Fruit fly (Drosophila melanogaster) whole organism, larva: ENCODE results near the gene rho-6.

ENCODE experiments used
- noc ChIP-seq: fragments of 200-800 bp; sonication (Bioruptor generic); optimal IDR thresholded peaks from 3 replicates; lab custom pipeline; 2019; ENCODE audit warnings: missing biosample characterization, mild to moderate bottlenecking, missing genetic modification characterization, moderate library complexity

rho-6 gene

DNA sequence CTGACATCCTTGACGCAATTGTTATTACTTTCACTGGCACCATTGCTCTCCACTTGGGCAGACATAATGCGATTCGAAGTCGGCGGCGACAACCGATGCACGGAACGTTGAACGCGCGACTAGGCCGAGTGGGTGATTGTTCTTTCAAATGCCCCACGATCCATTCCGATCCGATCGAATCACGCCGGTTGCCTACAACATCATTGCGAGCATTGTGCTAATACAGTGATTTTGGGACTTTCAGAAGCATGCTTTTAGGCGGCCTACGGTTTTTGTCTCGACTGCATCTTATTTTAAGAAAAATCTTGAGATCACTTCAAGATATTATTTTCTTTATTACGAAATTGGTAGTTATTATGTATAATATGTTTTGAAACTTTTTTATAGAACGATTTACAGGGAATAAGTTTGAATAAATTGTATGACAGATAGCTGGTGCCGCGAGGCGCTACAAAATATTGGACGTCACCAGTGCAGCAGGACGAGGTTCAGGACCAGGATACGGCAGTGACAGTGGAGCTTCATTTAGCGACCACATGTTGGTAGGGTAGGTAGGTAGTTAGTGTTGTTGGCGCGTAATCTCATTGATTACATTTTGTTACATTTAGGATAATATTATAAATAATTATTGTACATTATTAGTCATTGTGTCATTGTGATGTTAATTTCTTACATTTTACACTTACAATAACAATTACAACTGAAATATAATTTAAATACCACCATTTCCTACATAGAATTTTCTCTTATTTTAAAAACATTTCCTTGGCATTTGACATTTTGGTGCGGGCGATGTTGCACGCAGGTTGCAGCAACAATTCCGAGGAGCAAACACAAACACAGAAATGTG lies at the start of gene rho-6:
Gene rho-6, minus strand, starts transcription at position 137 of the 850 bp plus-strand sequence.
- no peak for TF ChIP-seq noc (tag; lab: Kevin White, UChicago)

DNA sequence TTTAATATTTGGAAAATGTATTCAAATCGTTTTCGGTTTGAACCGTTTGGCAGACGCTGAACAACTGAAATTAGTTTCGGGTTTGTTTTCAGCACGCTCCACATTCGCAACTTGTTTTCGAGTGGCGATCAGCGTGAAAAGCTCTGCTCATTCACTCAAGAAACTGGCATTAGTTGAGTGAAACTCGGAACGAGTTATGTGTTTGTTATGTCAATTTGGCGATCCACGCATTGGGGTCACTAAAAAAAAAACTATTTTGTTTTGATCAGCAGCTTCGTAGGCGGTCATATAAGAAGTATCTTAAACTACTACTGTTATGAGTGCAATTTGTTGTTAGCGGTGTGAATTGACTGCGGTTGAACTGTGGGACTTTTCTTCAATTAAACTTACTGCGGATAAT lies 44.4 kb upstream of the rho-6 start, which contains the start of gene atilla:
Gene atilla, minus strand, starts transcription at position 266 of the 400 bp plus-strand sequence.
- TF ChIP-seq noc (tag; lab: Kevin White, UChicago) = no peak

DNA sequence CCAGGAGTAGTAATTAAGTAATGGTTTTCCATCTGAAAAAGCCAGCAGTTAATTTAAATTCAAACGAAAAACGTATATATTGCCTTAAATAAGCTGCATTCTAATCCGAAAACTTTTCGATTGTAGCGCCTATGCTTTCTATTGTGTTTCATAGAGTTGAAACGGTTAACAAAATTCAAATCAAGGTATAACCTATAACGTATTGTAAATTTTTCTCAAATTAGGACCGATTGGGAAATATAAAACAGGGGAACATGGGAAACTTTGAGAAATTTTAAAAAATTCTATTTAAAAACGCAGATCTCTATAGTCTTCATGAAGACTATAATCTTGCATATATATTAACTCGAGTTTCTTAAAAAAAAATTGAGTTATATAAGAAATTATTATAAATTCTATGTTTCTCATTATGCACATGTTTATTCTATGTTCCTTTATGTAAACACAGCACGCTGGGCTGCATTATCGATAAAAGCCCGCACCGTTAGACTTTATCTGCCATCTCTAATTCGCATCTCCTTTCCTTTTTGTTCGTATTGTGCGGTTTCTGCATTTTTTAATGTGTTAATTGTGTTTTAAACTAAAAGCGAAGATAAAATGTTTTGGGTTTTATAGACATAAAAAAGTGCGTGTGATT lies 41.4 kb upstream of the rho-6 start, which contains the start of gene bru1:
Gene bru1, plus strand, starts transcription at position 512 of the 637 bp plus-strand sequence.
- no peak for TF ChIP-seq noc (tag; lab: Kevin White, UChicago)

DNA sequence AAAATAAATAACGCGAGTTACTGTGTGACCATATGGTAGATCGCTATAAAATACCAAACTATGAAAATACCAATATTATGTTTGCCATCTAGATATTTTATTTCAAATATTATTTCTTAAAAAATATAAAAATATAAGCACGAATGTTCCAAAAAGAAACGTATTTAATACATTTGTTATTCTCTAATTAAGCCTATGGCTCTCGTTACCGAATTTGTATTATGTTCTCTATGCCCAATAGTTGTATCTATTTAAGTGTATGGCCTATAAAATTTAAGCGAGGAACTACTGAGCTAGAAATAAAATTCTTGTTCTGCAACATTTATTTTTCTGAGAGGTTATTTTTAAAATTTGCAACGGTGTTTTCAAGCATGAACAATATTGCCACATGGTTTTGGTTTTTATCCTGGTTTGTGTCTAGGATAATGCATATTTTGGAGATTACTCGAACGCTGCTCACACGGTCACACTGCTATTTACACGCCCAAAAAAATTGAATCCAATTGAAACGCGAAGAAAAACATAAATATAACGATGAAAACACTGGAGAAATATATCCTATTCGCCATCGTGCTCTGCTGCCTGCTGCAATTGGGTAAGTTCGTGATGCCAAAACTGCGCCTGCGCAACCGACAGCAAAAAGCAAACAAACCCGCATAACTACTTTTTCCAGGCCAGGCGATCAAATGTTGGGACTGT lies 39.5 kb upstream of the rho-6 start, which contains the start of the genes CG6583 and crok:
Gene CG6583, minus strand, starts transcription at position 51 of the 699 bp plus-strand sequence.
Gene crok, plus strand, starts transcription at position 446 of the 699 bp plus-strand sequence.
- TF ChIP-seq noc (tag; lab: Kevin White, UChicago) = no peak

DNA sequence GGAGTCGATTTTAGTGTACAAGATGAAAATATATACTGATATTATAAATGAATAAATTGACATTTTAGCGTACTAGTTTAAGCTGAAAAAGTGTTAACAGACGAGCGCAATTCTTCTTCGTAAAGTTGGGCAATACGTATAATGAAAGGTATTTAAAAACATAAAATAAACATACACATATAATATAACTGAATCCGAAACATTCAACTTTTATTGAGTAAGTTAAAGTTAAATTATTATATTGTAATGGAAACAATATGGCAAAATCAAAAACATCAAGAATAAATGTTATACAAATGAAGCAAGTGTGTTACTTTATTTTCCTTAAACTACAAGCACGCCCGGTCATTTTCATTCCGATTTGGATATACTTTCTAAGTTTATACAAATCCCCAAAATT lies 37.0 kb upstream of the rho-6 start, which contains the start of gene CG17217:
Gene CG17217, plus strand, starts transcription at position 301 of the 400 bp plus-strand sequence.
- no peak for TF ChIP-seq noc (tag; lab: Kevin White, UChicago)

DNA sequence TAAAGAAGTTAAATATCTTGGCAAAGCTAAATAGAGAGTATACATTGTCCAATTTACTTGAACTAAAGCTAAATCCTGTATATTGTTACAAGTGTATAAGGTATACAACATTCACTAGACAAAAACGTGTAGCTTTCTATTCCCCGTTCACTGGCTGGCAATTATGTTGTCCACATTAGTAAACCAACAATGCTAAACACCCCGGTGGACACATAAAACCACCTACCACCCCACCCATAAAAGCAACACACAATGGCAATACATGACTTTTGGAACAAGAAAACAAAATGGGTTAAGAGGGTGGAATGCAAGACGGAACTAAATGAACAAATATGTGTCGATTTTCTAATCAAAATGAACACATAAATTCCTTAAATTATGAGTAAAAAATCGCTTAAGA lies 30.7 kb upstream of the rho-6 start, which contains the start of gene ZnT33D:
Gene ZnT33D, plus strand, starts transcription at position 301 of the 400 bp plus-strand sequence.
- TF ChIP-seq noc (tag; lab: Kevin White, UChicago) = no peak

DNA sequence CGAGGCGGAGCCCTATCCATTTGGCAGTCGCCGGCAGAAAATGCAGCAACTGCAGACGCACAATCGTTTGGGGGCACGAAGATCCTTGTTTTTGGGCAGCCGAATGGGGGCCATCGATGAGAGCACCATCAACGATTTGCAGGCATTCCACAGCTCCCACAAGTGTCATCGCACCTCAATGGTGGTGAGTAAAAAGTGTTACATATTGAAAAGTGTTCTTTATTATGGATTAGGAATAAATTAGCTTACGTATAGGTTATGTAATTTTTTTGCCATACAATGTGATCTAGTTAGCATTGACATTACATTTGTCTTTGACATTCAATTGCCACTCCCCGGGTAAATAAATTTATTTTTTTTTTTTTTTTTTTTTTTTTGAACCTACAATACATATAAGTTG lies 28.3 kb upstream of the rho-6 start, which contains the start of gene CG31861:
Gene CG31861, plus strand, starts transcription at position 301 of the 400 bp plus-strand sequence.
- no peak for TF ChIP-seq noc (tag; lab: Kevin White, UChicago)

DNA sequence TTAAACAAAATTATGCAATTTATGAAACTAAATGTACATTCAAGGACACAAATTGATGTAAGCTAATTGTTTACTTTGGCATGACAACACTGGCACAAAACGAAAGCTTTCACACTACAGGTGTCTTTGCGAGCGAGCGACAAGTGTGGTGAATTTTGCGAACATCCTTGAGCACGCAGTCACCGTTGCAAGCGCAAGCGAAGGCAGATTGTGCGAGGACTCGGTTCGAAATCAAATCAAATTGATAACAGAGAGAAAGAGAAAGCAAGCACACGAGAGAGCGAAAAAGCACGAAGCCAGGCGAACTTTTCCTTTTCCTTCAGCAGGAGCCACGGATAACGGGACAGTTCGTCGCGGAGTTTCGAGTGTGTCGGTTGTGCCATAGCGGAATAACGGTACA lies 9.2 kb upstream of the rho-6 start, which contains the start of gene CG31760:
Gene CG31760, plus strand, starts transcription at position 342 of the 400 bp plus-strand sequence.
- TF ChIP-seq noc (tag; lab: Kevin White, UChicago) = no peak

DNA sequence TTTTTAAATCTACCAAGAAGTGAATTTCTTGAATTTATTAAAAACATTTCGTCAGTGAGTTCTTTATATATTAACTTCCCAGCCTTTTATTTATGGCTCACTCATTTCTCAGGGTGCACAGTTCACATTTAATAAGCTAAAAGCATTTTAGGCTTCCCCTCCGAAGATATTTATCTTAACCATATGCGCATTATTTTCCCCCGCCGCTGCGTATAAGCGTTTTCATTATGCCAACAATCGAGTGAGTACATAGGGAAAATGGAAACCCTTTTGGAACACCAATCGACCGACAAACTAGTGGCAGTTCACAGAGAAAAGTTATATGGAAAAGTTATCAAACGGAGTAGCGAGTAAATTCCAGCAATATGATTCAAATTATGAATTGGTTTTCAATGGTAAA lies 4.5 kb upstream of the rho-6 start, which contains the start of gene Gr33a:
Gene Gr33a, plus strand, starts transcription at position 301 of the 400 bp plus-strand sequence.
- no peak for TF ChIP-seq noc (tag; lab: Kevin White, UChicago)

DNA sequence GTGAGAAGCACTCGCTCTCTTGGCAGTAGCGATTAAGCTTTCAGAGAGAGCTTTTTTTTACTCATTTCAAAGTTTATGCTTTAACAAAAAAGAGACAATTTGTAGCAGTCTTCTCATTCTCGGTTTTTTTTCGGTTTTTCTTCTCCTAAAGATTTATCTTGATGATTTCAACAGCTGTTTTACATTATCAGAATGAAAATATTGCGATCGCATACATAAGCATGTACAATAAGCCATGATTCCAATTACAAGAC lies 841 bp upstream of the rho-6 start:
- TF ChIP-seq noc (tag; lab: Kevin White, UChicago) = no peak

DNA sequence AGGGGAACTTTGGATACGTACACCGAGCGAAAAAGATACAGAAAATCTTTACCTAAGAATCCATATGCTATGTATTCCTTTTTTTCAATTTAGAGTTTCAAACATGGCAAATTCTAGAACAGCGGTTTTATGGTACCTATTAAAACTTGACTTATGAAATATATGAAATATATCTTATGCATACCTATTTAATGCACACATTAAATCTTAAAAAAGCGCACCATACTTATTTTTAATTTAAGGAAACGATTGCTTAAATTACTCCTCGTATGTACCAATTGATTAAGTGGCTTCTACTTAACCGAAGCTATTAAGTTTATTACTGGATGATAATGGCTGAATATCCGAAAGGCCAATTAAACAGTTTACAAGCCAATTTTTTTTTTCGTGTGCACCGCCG lies 13.2 kb downstream of the rho-6 start:
- no peak for TF ChIP-seq noc (tag; lab: Kevin White, UChicago)

DNA sequence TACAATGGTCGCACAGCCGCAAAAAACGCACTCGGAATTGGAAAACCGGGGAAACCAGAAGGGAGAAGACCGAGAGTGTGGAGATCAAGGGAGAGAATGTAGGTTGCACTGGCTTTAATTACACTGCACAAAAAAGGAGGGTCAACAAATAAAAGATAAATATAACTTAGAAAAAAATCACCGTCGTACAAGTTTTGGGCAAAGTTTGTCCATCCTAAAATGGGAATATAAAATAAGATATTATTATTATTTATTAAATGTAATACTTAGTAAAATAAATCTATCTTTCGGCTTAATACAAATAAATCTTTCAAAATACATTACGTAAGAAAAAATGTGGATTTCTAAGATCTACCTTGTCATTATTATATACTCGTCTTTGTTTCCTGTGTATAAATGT lies 17.4 kb downstream of the rho-6 start:
- TF ChIP-seq noc (tag; lab: Kevin White, UChicago) = no peak

DNA sequence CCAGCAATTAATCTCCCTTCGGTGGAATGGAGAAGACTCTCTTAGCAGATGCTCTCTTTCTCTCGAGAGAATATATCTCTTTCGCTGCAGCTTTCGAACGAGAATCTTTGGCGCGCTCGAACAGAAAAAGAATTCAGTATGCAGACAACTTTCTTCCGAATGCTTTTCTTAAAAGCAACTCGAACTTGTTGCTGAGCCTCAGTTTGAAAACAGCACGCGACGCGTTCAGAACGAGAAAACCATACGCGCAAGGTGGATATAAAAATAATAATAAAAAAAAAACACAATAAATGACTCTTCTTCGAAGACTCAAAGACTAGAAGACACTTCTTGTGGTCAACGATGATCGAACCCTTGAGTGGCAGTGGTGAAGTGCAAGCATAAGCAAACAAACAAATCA lies 19.1 kb downstream of the rho-6 start, which contains the start of gene CG17211:
Gene CG17211, plus strand, starts transcription at position 202 of the 400 bp plus-strand sequence.
- TF ChIP-seq noc (tag; lab: Kevin White, UChicago) = no peak

DNA sequence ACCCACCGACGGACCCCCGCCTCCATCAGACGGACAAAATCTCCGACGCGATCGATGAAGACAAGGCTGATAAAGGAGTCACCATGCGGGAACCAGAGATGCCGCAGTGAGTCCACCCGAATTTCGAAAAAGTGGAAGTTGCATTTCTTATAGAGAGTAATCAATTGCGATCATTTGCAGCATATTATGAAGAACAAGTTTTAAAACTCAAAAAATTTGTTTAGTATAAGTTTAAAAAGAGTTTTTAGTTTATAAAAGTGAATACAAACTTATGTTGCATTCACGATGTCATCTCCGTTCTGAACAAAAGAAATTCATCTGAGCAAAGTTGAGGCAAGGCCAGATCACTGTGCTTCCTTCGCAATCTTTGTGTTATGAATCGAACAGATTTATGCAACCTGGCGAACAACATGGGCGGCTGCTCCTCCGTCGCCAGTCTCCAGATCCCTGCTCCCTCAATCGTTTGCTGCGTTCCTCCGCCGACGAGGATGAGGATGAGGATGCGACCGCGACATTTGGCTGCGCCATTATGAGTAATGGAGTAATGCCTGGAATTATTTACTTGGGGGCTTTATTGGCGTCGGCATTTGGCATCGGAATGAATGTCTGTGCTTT lies 20.2 kb downstream of the rho-6 start:
- TF ChIP-seq noc (tag; lab: Kevin White, UChicago) = no peak

DNA sequence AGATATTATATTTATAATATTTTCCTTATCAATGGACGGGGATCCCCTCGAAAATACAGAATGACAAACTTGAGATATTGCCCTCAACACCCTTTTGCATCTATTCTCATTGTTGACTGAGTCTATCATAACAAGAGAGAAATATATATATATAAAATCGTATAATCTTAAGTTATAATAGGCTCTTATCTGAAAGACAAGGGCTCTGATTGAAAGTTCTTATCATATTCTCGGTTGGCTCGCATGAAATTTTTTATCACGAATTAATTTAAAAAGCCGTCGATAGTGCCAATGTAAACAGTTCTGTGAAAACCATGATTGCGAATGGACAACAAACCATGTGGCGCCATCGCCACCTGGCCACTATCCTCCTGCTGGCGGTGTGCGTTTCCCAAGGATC lies 22.4 kb downstream of the rho-6 start, which contains the start of gene Phae2:
Gene Phae2, plus strand, starts transcription at position 301 of the 400 bp plus-strand sequence.
- no peak for TF ChIP-seq noc (tag; lab: Kevin White, UChicago)
